Fruit fly (Drosophila melanogaster) whole organism, pupa: ENCODE measurements around the gene mRF1.

Experiments used
- CG12605 ChIP-seq: fragments of 200-800 bp; sonication (Bioruptor generic); IDR thresholded peaks from 2 replicates; pipeline ENCODE4 v1.3.6; 2022; ENCODE audit warnings: missing biosample characterization, missing genetic modification characterization
- CG4496 ChIP-seq: fragments of 200-800 bp; sonication (Bioruptor generic); IDR thresholded peaks from 3 replicates; pipeline ENCODE4 v1.3.6; 2022; ENCODE audit warnings: missing biosample characterization, missing genetic modification characterization
- CG8301 ChIP-seq: fragments of 200-800 bp; sonication (Bioruptor generic); optimal IDR thresholded peaks from 2 replicates; lab custom pipeline; 2018; ENCODE audit warnings: missing biosample characterization, mild to moderate bottlenecking, missing genetic modification characterization
- EcR ChIP-seq: fragments of 200-800 bp; sonication (Bioruptor generic); optimal IDR thresholded peaks from 3 replicates; lab custom pipeline; 2019; ENCODE audit warnings: missing biosample characterization, missing genetic modification characterization, mild to moderate bottlenecking, moderate library complexity, missing genetic modification reagents
- Pif1B ChIP-seq: fragments of 200-800 bp; sonication (Bioruptor generic); optimal IDR thresholded peaks from 3 replicates; lab custom pipeline; 2016; ENCODE audit warnings: missing biosample characterization, missing genetic modification characterization
- gl ChIP-seq: fragments of 200-800 bp; sonication (Bioruptor generic); optimal IDR thresholded peaks from 2 replicates; lab custom pipeline; 2018; ENCODE audit warnings: missing biosample characterization, mild to moderate bottlenecking, missing genetic modification characterization

DNA sequence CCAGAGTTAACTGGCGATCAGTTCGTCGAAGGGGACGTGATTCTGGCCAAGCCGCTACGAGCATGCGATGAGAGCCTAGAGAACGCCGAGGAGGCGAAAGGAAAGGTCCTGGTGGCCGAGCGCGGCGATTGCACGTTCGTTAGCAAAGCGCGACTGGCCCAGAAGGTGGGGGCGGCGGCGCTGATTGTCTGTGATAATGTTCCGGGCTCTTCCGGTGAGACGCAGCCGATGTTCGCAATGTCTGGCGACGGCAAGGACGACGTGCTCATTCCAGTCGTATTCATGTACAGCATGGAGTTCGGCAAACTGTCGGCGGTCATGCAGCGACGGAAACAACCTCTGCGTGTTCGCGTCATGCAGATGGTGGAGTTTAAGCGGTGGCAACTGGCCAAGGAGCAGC lies 24.0 kb upstream of the mRF1 start:
- TF ChIP-seq EcR (GFP tag; lab: Kevin White, UChicago) (no peak), Pif1B (GFP tag; lab: Kevin White, UChicago) (no peak), CG4496 (no peak), CG12605 (GFP tag; lab: Robert Waterston, UW) (no peak), CG8301 (tag; lab: Kevin White, UChicago) (no peak), gl (tag; lab: Kevin White, UChicago) (no peak)
